Worm (Caenorhabditis elegans) whole organism, L1 larva: ENCODE results near the gene F09F7.5.

Source experiments
- C04F5.9 ChIP-seq: sonication (generic microtip); optimal IDR thresholded peaks from 2 replicates; lab custom pipeline; 2016; ENCODE audit warnings: missing genetic modification characterization, missing compliant biosample characterization
- C34B4.2 ChIP-seq: sonication (generic microtip); optimal IDR thresholded peaks from 2 replicates; lab custom pipeline; 2017; ENCODE audit warnings: mild to moderate bottlenecking, missing genetic modification characterization, missing compliant biosample characterization
- aly-2 ChIP-seq: fragments of 150-350 bp; optimal IDR thresholded peaks from 2 replicates; lab custom pipeline; 2014; ENCODE audit warnings: missing biosample characterization, missing genetic modification characterization
- ama-1 ChIP-seq: fragments of 150-350 bp; optimal IDR thresholded peaks from 2 replicates; lab custom pipeline; 2014
- blmp-1 ChIP-seq: fragments of 150-350 bp; optimal IDR thresholded peaks from 2 replicates; lab custom pipeline; 2014; ENCODE audit warnings: missing biosample characterization, missing genetic modification characterization
- ceh-63 ChIP-seq: fragments of 200-800 bp; sonication (Bioruptor generic); optimal IDR thresholded peaks from 2 replicates; lab custom pipeline; 2018; ENCODE audit warnings: mild to moderate bottlenecking, missing genetic modification characterization, missing compliant biosample characterization
- ceh-8 ChIP-seq: fragments of 200-800 bp; sonication (Bioruptor generic); optimal IDR thresholded peaks from 2 replicates; lab custom pipeline; 2018; ENCODE audit warnings: mild to moderate bottlenecking, missing genetic modification characterization, moderate library complexity, missing compliant biosample characterization
- efl-1 ChIP-seq, 4 experiments: fragments of 150-350 bp; optimal IDR thresholded peaks in 3 of 4; peaks in 1 of 4; 1 replicate in 1 of 4; 2 replicates in 3 of 4; lab custom pipeline; 2014; ENCODE audit warnings: missing biosample characterization in 2 of 4, missing genetic modification characterization in 2 of 4, missing genetic modification reagents in 2 of 4
- elt-2 ChIP-seq: sonication (generic microtip); optimal IDR thresholded peaks from 2 replicates; lab custom pipeline; 2016; ENCODE audit warnings: missing genetic modification characterization, mild to moderate bottlenecking, inconsistent platforms, missing compliant biosample characterization, missing genetic modification reagents
- elt-3 ChIP-seq, 6 experiments: fragments of 150-350 bp in 1 of 6; sonication (generic microtip); optimal IDR thresholded peaks; 2 replicates each; lab custom pipeline; 2017 to 2018; ENCODE audit warnings: missing biosample characterization in 6 of 6, missing genetic modification characterization in 6 of 6, inconsistent platforms in 1 of 6
- fkh-4 ChIP-seq: sonication (generic microtip); optimal IDR thresholded peaks from 2 replicates; lab custom pipeline; 2016; ENCODE audit warnings: missing compliant biosample characterization, missing genetic modification characterization, borderline replicate concordance
- fkh-8 ChIP-seq: sonication (generic microtip); optimal IDR thresholded peaks from 2 replicates; lab custom pipeline; 2016; ENCODE audit warnings: mild to moderate bottlenecking, missing genetic modification characterization, missing compliant biosample characterization
- grh-1 ChIP-seq: fragments of 200-800 bp; sonication (Bioruptor generic); IDR thresholded peaks from 2 replicates; pipeline ENCODE4 v1.3.6; 2022; ENCODE audit warnings: missing genetic modification reagents, missing genetic modification characterization, missing compliant biosample characterization
- hlh-17 ChIP-seq: fragments of 200-800 bp; sonication (Bioruptor generic); optimal IDR thresholded peaks from 2 replicates; lab custom pipeline; 2018; ENCODE audit warnings: missing genetic modification characterization, mild to moderate bottlenecking, missing compliant biosample characterization, moderate library complexity, borderline replicate concordance
- jun-1 ChIP-seq: fragments of 150-350 bp; optimal IDR thresholded peaks from 2 replicates; lab custom pipeline; 2014; ENCODE audit warnings: missing biosample characterization, missing genetic modification reagents, missing genetic modification characterization
- lin-13 ChIP-seq: fragments of 150-350 bp; optimal IDR thresholded peaks from 2 replicates; lab custom pipeline; 2014; ENCODE audit warnings: missing biosample characterization, missing genetic modification reagents, missing genetic modification characterization
- lin-35 ChIP-seq, 2 experiments: fragments of 150-350 bp; optimal IDR thresholded peaks; 2 replicates each; lab custom pipeline; 2014; ENCODE audit warnings: missing biosample characterization in 2 of 2, missing genetic modification characterization in 2 of 2, missing genetic modification reagents in 2 of 2
- mdl-1 ChIP-seq, 2 experiments: fragments of 150-350 bp; optimal IDR thresholded peaks; 2 replicates each; lab custom pipeline; 2014 to 2017; ENCODE audit warnings: missing biosample characterization in 2 of 2, missing genetic modification characterization in 2 of 2, inconsistent platforms in 1 of 2
- mef-2 ChIP-seq: fragments of 150-350 bp; optimal IDR thresholded peaks from 2 replicates; lab custom pipeline; 2014; ENCODE audit warnings: missing biosample characterization, missing genetic modification characterization
- nhr-11 ChIP-seq: fragments of 150-350 bp; optimal IDR thresholded peaks from 2 replicates; lab custom pipeline; 2014; ENCODE audit warnings: missing biosample characterization, missing genetic modification characterization
- nhr-19 ChIP-seq: fragments of 200-800 bp; sonication (Bioruptor generic); conservative IDR thresholded peaks from 2 replicates; pipeline ENCODE4 v1.3.6; 2022; ENCODE audit warnings: missing genetic modification characterization, missing compliant biosample characterization
- nhr-20 ChIP-seq: sonication (generic microtip); optimal IDR thresholded peaks from 2 replicates; lab custom pipeline; 2016; ENCODE audit warnings: mild to moderate bottlenecking, missing genetic modification characterization, missing compliant biosample characterization
- nhr-47 ChIP-seq: sonication (generic microtip); optimal IDR thresholded peaks from 2 replicates; lab custom pipeline; 2016; ENCODE audit warnings: mild to moderate bottlenecking, missing genetic modification characterization, moderate library complexity, missing compliant biosample characterization
- nhr-90 ChIP-seq: sonication (generic microtip); optimal IDR thresholded peaks from 2 replicates; lab custom pipeline; 2016; ENCODE audit warnings: mild to moderate bottlenecking, missing genetic modification characterization, missing compliant biosample characterization; ENCODE audit not compliant: poor library complexity
- pag-3 ChIP-seq: sonication (generic microtip); optimal IDR thresholded peaks from 2 replicates; lab custom pipeline; 2017; ENCODE audit warnings: missing genetic modification characterization, mild to moderate bottlenecking, missing compliant biosample characterization, antibody characterized with exemption, borderline replicate concordance; ENCODE audit not compliant: insufficient read depth
- pax-3 ChIP-seq: fragments of 200-800 bp; sonication (Bioruptor generic); optimal IDR thresholded peaks from 2 replicates; lab custom pipeline; 2018; ENCODE audit warnings: mild to moderate bottlenecking, missing genetic modification characterization, moderate library complexity, missing compliant biosample characterization
- rnt-1 ChIP-seq: sonication (generic microtip); optimal IDR thresholded peaks from 2 replicates; lab custom pipeline; 2016; ENCODE audit warnings: mild to moderate bottlenecking, missing genetic modification characterization, moderate library complexity, missing compliant biosample characterization
- swsn-7 ChIP-seq: sonication (generic microtip); optimal IDR thresholded peaks from 2 replicates; lab custom pipeline; 2016; ENCODE audit warnings: missing genetic modification characterization, missing compliant biosample characterization
- tbx-2 ChIP-seq: sonication (generic microtip); optimal IDR thresholded peaks from 2 replicates; lab custom pipeline; 2016; ENCODE audit warnings: missing genetic modification characterization, missing compliant biosample characterization
- unc-130 ChIP-seq: fragments of 150-350 bp; optimal IDR thresholded peaks from 2 replicates; lab custom pipeline; 2017; ENCODE audit warnings: missing biosample characterization, missing genetic modification characterization, inconsistent platforms
- unc-86 ChIP-seq: sonication (generic microtip); optimal IDR thresholded peaks from 2 replicates; lab custom pipeline; 2016; ENCODE audit warnings: missing genetic modification characterization, missing compliant biosample characterization
- zag-1 ChIP-seq: fragments of 150-350 bp; optimal IDR thresholded peaks from 2 replicates; lab custom pipeline; 2014; ENCODE audit warnings: missing biosample characterization, missing genetic modification characterization
- ztf-4 ChIP-seq: fragments of 150-350 bp; optimal IDR thresholded peaks from 2 replicates; lab custom pipeline; 2014; ENCODE audit warnings: missing biosample characterization, missing genetic modification characterization

The F09F7.5 gene

ce11 chrIII:5506023-5506597 lies 40.7 kb upstream of the F09F7.5 start (continued):
- TF ChIP-seq C34B4.2 (tag; lab: Kevin White, UChicago) (no peak), ceh-8 (no peak), tbx-2 (no peak), unc-86 (tag; lab: Kevin White, UChicago) (no peak), aly-2 (tag; lab: Kevin White, UChicago) (no peak), C04F5.9 (tag; lab: Kevin White, UChicago) (no peak), ztf-4 (tag; lab: Kevin White, UChicago) (peak; percentile 33), ama-1 (lab: Kevin White, UChicago) (peak; percentile 97), lin-35 (GFP tag; optimal IDR thresholded peaks at IDR 0.05; lab: Kevin White, UChicago) (peak in 1 of 2 experiments; percentile 21), fkh-4 (tag; lab: Kevin White, UChicago) (no peak), nhr-47 (peak; percentile 55), fkh-8 (peak; percentile 40), nhr-90 (tag; lab: Kevin White, UChicago) (peak; percentile 54), rnt-1 (tag; lab: Kevin White, UChicago) (no peak), unc-130 (tag; lab: Kevin White, UChicago) (no peak), nhr-20 (peak; percentile 26), jun-1 (tag; lab: Kevin White, UChicago) (no peak), lin-13 (no peak), elt-2 (peak; percentile 61), nhr-19 (GFP tag; lab: Robert Waterston, UW) (peak; percentile 33), swsn-7 (tag; lab: Kevin White, UChicago) (peak; percentile 14), pax-3 (tag; lab: Kevin White, UChicago) (no peak), grh-1 (peak; percentile 55), nhr-11 (tag; lab: Kevin White, UChicago) (no peak), efl-1 (optimal IDR thresholded peaks at IDR 0.05; lab: Kevin White, UChicago) (peak in 1 of 2 experiments; percentile 21), efl-1 (GFP tag; optimal IDR thresholded peaks at IDR 0.05 in 1 of 2; lab: Kevin White, UChicago) (peak in 1 of 2 experiments; percentile 92)

ce11 chrIII:5506936-5507335 lies 39.9 kb upstream of the F09F7.5 start:
- TF ChIP-seq fkh-4 (tag; lab: Kevin White, UChicago) (no peak), hlh-17 (no peak), efl-1 (optimal IDR thresholded peaks at IDR 0.05; lab: Kevin White, UChicago) (no peak), efl-1 (GFP tag; optimal IDR thresholded peaks at IDR 0.05 in 1 of 2; lab: Kevin White, UChicago) (peak in 1 of 2 experiments; percentile 92), pag-3 (tag; lab: Kevin White, UChicago) (no peak)
- TF ChIP-seq, all 84 proteins: peak for 1

ce11 chrIII:5508669-5509068 lies 38.1 kb upstream of the F09F7.5 start, which contains the start of gene D1044.7:
Gene D1044.7, minus strand, starts transcription at chrIII:5508769.
- TF ChIP-seq mef-2 = no peak
- TF ChIP-seq efl-1 (optimal IDR thresholded peaks at IDR 0.05; lab: Kevin White, UChicago) = no peak
- peak in 1 of 2 experiments; percentile 42 for TF ChIP-seq efl-1 (GFP tag; optimal IDR thresholded peaks at IDR 0.05 in 1 of 2; lab: Kevin White, UChicago)

- TF ChIP-seq mdl-1 (tag; optimal IDR thresholded peaks at IDR 0.05; lab: Kevin White, UChicago) (no peak), nhr-20 (no peak), elt-3 (tag; optimal IDR thresholded peaks at IDR 0.05; lab: Kevin White, UChicago) (no peak)
Measured at ce11 chrIII:5512502-5512901, 34.3 kb upstream of the F09F7.5 start, which contains the start of gene pqn-25. Gene pqn-25, minus strand, starts transcription at chrIII:5512602.

ce11 chrIII:5517423-5517822 lies 29.4 kb upstream of the F09F7.5 start, which contains the start of gene nekl-4:
Gene nekl-4, minus strand, starts transcription at chrIII:5517523.
- TF ChIP-seq fkh-8 (peak; percentile 78), zag-1 (tag; lab: Kevin White, UChicago) (no peak), ceh-63 (no peak), blmp-1 (tag; lab: Kevin White, UChicago) (no peak), mef-2 (no peak)
